Fruit fly (Drosophila melanogaster): Measurements from ENCODE around the gene hzg.

Gene hzg

DNA sequence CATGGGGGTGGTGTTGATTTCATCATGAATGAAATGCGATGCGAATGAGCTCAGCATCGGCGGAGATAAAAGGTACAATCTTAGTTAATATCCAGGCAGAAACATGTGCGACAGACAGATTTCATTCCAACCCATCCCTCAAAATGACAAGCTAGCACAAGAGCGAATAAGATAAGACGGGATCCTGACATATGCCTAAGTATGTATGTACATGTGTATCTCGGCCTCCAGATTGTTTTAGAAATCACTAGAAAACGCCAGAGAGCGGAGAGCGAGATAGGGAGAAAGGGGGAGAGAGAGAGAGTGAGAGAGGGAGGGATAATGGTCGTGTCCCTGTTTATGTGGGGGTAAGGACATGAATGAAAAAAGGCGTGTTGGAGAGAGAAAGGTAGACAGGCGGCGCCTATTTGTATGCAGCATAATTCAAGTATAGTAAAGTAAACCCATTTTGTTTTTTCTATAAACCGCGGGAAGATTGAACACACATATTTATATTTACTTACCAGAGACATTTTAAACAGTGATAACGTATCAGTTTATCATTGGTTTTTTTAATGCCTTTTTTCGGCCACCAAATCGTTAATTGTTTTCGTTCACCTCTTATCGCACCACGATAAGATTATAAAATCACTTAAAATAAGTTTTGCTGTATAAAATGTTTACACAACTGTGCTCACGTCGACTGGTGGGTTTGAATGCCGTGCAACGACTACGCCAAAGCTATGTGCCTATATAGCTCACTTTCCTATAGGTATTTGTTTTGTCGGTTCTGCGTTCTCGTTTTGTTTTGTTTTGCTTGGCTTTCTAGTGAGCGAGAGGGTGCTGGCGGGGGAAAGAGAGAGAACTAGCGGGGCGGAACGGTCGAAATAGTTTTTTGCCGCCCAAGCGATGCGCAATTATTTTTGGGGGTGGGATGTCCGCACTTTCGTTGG lies 45.7 kb upstream of the hzg start (continued):
- TF ChIP-seq bowl (GFP tag; IDR thresholded peaks at IDR 0.05) = no peak
- TF ChIP-seq YL-1 (GFP tag; optimal IDR thresholded peaks at IDR 0.05) = peak; percentile 53
- TF ChIP-seq CG14441 (GFP tag; IDR thresholded peaks at IDR 0.05) = peak; percentile 12; the same call in 1 of the 2 replicates
- TF ChIP-seq scrt (GFP tag; optimal IDR thresholded peaks at IDR 0.05) = peak; percentile 49
- peak; percentile 28; the same call in 2 of the 3 replicates for TF ChIP-seq CG34224 (GFP tag; IDR thresholded peaks at IDR 0.05; ENCODE audit: partially characterized antibody)
- peak; percentile 30 for TF ChIP-seq vfl (GFP tag; optimal IDR thresholded peaks at IDR 0.05)
- TF ChIP-seq CG14860 (GFP tag; IDR thresholded peaks at IDR 0.05; ENCODE audit: partially characterized antibody) = no peak
- peak; percentile 40 for TF ChIP-seq CG5180 (GFP tag; optimal IDR thresholded peaks at IDR 0.05)
- no peak for TF ChIP-seq CG16863 (GFP tag; optimal IDR thresholded peaks at IDR 0.05)
- TF ChIP-seq unc-4 (GFP tag; IDR thresholded peaks at IDR 0.05; ENCODE audit: partially characterized antibody) = peak; percentile 19; the same call in 1 of the 2 replicates
- 0 out of 2 replicates have a peak, but pooled peaks have one; percentile 19 for TF ChIP-seq cas (GFP tag; IDR thresholded peaks at IDR 0.05)
- TF ChIP-seq crc (GFP tag; optimal IDR thresholded peaks at IDR 0.05) = no peak
- no peak for TF ChIP-seq Bteb2 (GFP tag; optimal IDR thresholded peaks at IDR 0.05)
- TF ChIP-seq trh (GFP tag; optimal IDR thresholded peaks at IDR 0.05) = no peak
- peak; percentile 35 for TF ChIP-seq dmrt99B (tag; optimal IDR thresholded peaks at IDR 0.05)
- TF ChIP-seq sens-2 (GFP tag; IDR thresholded peaks at IDR 0.05) = no peak
- peak; percentile 9 for TF ChIP-seq Mad (GFP tag; optimal IDR thresholded peaks at IDR 0.05)
- peak; percentile 9 for TF ChIP-seq grau (tag; optimal IDR thresholded peaks at IDR 0.05)
- TF ChIP-seq chm (GFP tag; IDR thresholded peaks at IDR 0.05) = peak; percentile 81
- peak; percentile 64; the same call in 2 of the 3 replicates for TF ChIP-seq CG2199 (GFP tag; IDR thresholded peaks at IDR 0.05)
- peak; percentile 63 for TF ChIP-seq sug (tag; optimal IDR thresholded peaks at IDR 0.05)
- no peak for TF ChIP-seq cato (GFP tag; optimal IDR thresholded peaks at IDR 0.05; ENCODE audit: borderline replicate concordance)
- TF ChIP-seq chif (GFP tag; optimal IDR thresholded peaks at IDR 0.05) = no peak
- 0 out of 2 replicates have a peak, but pooled peaks have one; percentile 4 for TF ChIP-seq sim (GFP tag; IDR thresholded peaks at IDR 0.05)
- peak; percentile 18 for TF ChIP-seq CG7839 (tag; optimal IDR thresholded peaks at IDR 0.05)
- TF ChIP-seq dmrt11E (tag; optimal IDR thresholded peaks at IDR 0.05) = peak; percentile 13
- TF ChIP-seq CG6813 (GFP tag; optimal IDR thresholded peaks at IDR 0.05) = peak; percentile 72
- TF ChIP-seq crol (GFP tag; IDR thresholded peaks at IDR 0.05) = peak; percentile 98
- peak; percentile 76 for TF ChIP-seq Deaf1 (tag; optimal IDR thresholded peaks at IDR 0.05)
- TF ChIP-seq eve (GFP tag; optimal IDR thresholded peaks at IDR 0.05) = peak in 1 of 2 experiments; percentile 61
- TF ChIP-seq usp (GFP tag; optimal IDR thresholded peaks at IDR 0.05) = no peak
- peak; percentile 3 for TF ChIP-seq CG11504 (tag; optimal IDR thresholded peaks at IDR 0.05)
- peak; percentile 47 for TF ChIP-seq Asciz (GFP tag; optimal IDR thresholded peaks at IDR 0.05)
- peak; percentile 93 for TF ChIP-seq mirr (GFP tag; optimal IDR thresholded peaks at IDR 0.05)
- peak; percentile 100 for TF ChIP-seq exex (tag; optimal IDR thresholded peaks at IDR 0.05)
- TF ChIP-seq CHES-1-like (GFP tag; optimal IDR thresholded peaks at IDR 0.05) = peak; percentile 20
- TF ChIP-seq CG8924 (tag; optimal IDR thresholded peaks at IDR 0.05) = peak; percentile 44
- TF ChIP-seq wek (GFP tag; optimal IDR thresholded peaks at IDR 0.05) = peak; percentile 43
- TF ChIP-seq oc (tag; optimal IDR thresholded peaks at IDR 0.05) = peak; percentile 1
- TF ChIP-seq CG8290 (GFP tag; optimal IDR thresholded peaks at IDR 0.05) = no peak
- peak; percentile 70 to 75 for TF ChIP-seq CG8290 (tag; optimal IDR thresholded peaks at IDR 0.05)
- 0 out of 2 replicates have a peak, but pooled peaks have one; percentile 24 for TF ChIP-seq CG10321 (GFP tag; IDR thresholded peaks at IDR 0.05)
- peak; percentile 59 for TF ChIP-seq CG2678 (tag; optimal IDR thresholded peaks at IDR 0.05)
- TF ChIP-seq CG10147 (GFP tag; optimal IDR thresholded peaks at IDR 0.05) = peak; percentile 27
- TF ChIP-seq CG18476 (GFP tag; optimal IDR thresholded peaks at IDR 0.05) = no peak
- peak; percentile 85 for TF ChIP-seq sqz (GFP tag; optimal IDR thresholded peaks at IDR 0.05)
- no peak for TF ChIP-seq CG6689 (GFP tag; IDR thresholded peaks at IDR 0.05)
- TF ChIP-seq CG9727 (GFP tag; optimal IDR thresholded peaks at IDR 0.05) = peak; percentile 44
